Fruit fly (Drosophila melanogaster): ENCODE results near the gene scaf6.

scaf6 gene

dm6 chr3L:17003251-17004171 lies 38.9 kb downstream of the scaf6 start:
- TF ChIP-seq CG8478 (optimal IDR thresholded peaks at IDR 0.05) = no peak

dm6 chr3L:17002140-17002849 lies 40.1 kb downstream of the scaf6 start:
- TF ChIP-seq psq (optimal IDR thresholded peaks at IDR 0.05) (no peak), pan (optimal IDR thresholded peaks at IDR 0.05) (no peak), Dll (optimal IDR thresholded peaks at IDR 0.05) (no peak), EcR (GFP tag; optimal IDR thresholded peaks at IDR 0.05) (no peak), CG8478 (optimal IDR thresholded peaks at IDR 0.05) (no peak), usp (GFP tag; optimal IDR thresholded peaks at IDR 0.05) (no peak)

- no peak for TF ChIP-seq psq (optimal IDR thresholded peaks at IDR 0.05)
- TF ChIP-seq EcR (GFP tag; optimal IDR thresholded peaks at IDR 0.05) = no peak
- TF ChIP-seq Dll (optimal IDR thresholded peaks at IDR 0.05) = no peak
- no peak for TF ChIP-seq usp (GFP tag; optimal IDR thresholded peaks at IDR 0.05)
- TF ChIP-seq CG8478 (optimal IDR thresholded peaks at IDR 0.05) = no peak
- TF ChIP-seq pan (optimal IDR thresholded peaks at IDR 0.05) = no peak
Measured at dm6 chr3L:17001055-17001454, 41.3 kb downstream of the scaf6 start.

- TF ChIP-seq usp (GFP tag; optimal IDR thresholded peaks at IDR 0.05) (no peak), Dll (optimal IDR thresholded peaks at IDR 0.05) (no peak), CG8478 (optimal IDR thresholded peaks at IDR 0.05) (no peak), EcR (GFP tag; optimal IDR thresholded peaks at IDR 0.05) (no peak), pan (optimal IDR thresholded peaks at IDR 0.05) (no peak), psq (optimal IDR thresholded peaks at IDR 0.05) (no peak)
Measured at dm6 chr3L:17000289-17000688, 42.1 kb downstream of the scaf6 start.

- TF ChIP-seq Dll (optimal IDR thresholded peaks at IDR 0.05) (no peak), pan (optimal IDR thresholded peaks at IDR 0.05) (no peak), EcR (GFP tag; optimal IDR thresholded peaks at IDR 0.05) (no peak), usp (GFP tag; optimal IDR thresholded peaks at IDR 0.05) (no peak), psq (optimal IDR thresholded peaks at IDR 0.05) (no peak), CG8478 (optimal IDR thresholded peaks at IDR 0.05) (no peak)
Measured at dm6 chr3L:16994805-16995204, 47.6 kb downstream of the scaf6 start.

dm6 chr3L:16989169-16989568 lies 53.2 kb downstream of the scaf6 start:
- TF ChIP-seq CG8478 (optimal IDR thresholded peaks at IDR 0.05) (no peak), psq (optimal IDR thresholded peaks at IDR 0.05) (no peak), EcR (GFP tag; optimal IDR thresholded peaks at IDR 0.05) (no peak), usp (GFP tag; optimal IDR thresholded peaks at IDR 0.05) (no peak), Dll (optimal IDR thresholded peaks at IDR 0.05) (no peak), pan (optimal IDR thresholded peaks at IDR 0.05) (no peak)

dm6 chr3L:16988526-16988925 lies 53.8 kb downstream of the scaf6 start:
- TF ChIP-seq Dll (optimal IDR thresholded peaks at IDR 0.05) (no peak), pan (optimal IDR thresholded peaks at IDR 0.05) (no peak), CG8478 (optimal IDR thresholded peaks at IDR 0.05) (no peak), psq (optimal IDR thresholded peaks at IDR 0.05) (no peak), EcR (GFP tag; optimal IDR thresholded peaks at IDR 0.05) (no peak), usp (GFP tag; optimal IDR thresholded peaks at IDR 0.05) (no peak)

- TF ChIP-seq pan (optimal IDR thresholded peaks at IDR 0.05) = no peak
- TF ChIP-seq psq (optimal IDR thresholded peaks at IDR 0.05) = no peak
- no peak for TF ChIP-seq EcR (GFP tag; optimal IDR thresholded peaks at IDR 0.05)
- no peak for TF ChIP-seq CG8478 (optimal IDR thresholded peaks at IDR 0.05)
Measured at dm6 chr3L:16987347-16987746, 55.0 kb downstream of the scaf6 start.
